Worm (Caenorhabditis elegans) whole organism, L1 larva: ENCODE data around the gene T26H5.9.
A peak's percentile ranks its signal among the peaks of the same experiment; 100 is the strongest.

Experiments used
- C16A3.4 ChIP-seq: fragments of 150-350 bp; optimal IDR thresholded peaks from 2 replicates; lab custom pipeline; 2014; ENCODE audit warnings: missing biosample characterization, missing genetic modification characterization
- C34B4.2 ChIP-seq: sonication (generic microtip); optimal IDR thresholded peaks from 2 replicates; lab custom pipeline; 2017; ENCODE audit warnings: mild to moderate bottlenecking, missing genetic modification characterization, missing compliant biosample characterization
- Y116A8C.19 ChIP-seq: sonication (generic microtip); optimal IDR thresholded peaks from 2 replicates; lab custom pipeline; 2016; ENCODE audit warnings: missing compliant biosample characterization, missing genetic modification characterization, borderline replicate concordance
- alr-1 ChIP-seq: fragments of 200-800 bp; sonication (Bioruptor generic); optimal IDR thresholded peaks from 2 replicates; lab custom pipeline; 2018; ENCODE audit warnings: borderline replicate concordance, mild to moderate bottlenecking, missing genetic modification characterization, missing compliant biosample characterization
- ama-1 ChIP-seq: fragments of 150-350 bp; optimal IDR thresholded peaks from 2 replicates; lab custom pipeline; 2014
- blmp-1 ChIP-seq: fragments of 150-350 bp; optimal IDR thresholded peaks from 2 replicates; lab custom pipeline; 2014; ENCODE audit warnings: missing biosample characterization, missing genetic modification characterization
- ceh-8 ChIP-seq: fragments of 200-800 bp; sonication (Bioruptor generic); optimal IDR thresholded peaks from 2 replicates; lab custom pipeline; 2018; ENCODE audit warnings: mild to moderate bottlenecking, missing genetic modification characterization, moderate library complexity, missing compliant biosample characterization
- ceh-82 ChIP-seq, 3 experiments: fragments of 150-350 bp in 1 of 3; sonication (generic microtip) in 2 of 3; optimal IDR thresholded peaks; 2 replicates each; lab custom pipeline; 2014 to 2017; ENCODE audit warnings: missing biosample characterization in 3 of 3, missing genetic modification characterization in 3 of 3
- ceh-88 ChIP-seq: fragments of 200-800 bp; sonication (Bioruptor generic); IDR thresholded peaks from 2 replicates; pipeline ENCODE4 v1.3.6; 2022; ENCODE audit warnings: missing genetic modification characterization, missing compliant biosample characterization
- ces-1 ChIP-seq: fragments of 150-350 bp; optimal IDR thresholded peaks from 2 replicates; lab custom pipeline; 2014; ENCODE audit warnings: missing biosample characterization, missing genetic modification reagents, missing genetic modification characterization
- dsc-1 ChIP-seq: sonication (generic microtip); optimal IDR thresholded peaks from 2 replicates; lab custom pipeline; 2016; ENCODE audit warnings: mild to moderate bottlenecking, missing genetic modification characterization, missing compliant biosample characterization
- efl-3 ChIP-seq: fragments of 200-800 bp; sonication (Bioruptor generic); optimal IDR thresholded peaks from 2 replicates; lab custom pipeline; 2018; ENCODE audit warnings: mild to moderate bottlenecking, missing genetic modification characterization, missing compliant biosample characterization
- egl-13 ChIP-seq: sonication (generic microtip); optimal IDR thresholded peaks from 2 replicates; lab custom pipeline; 2016; ENCODE audit warnings: missing genotype, missing genetic modification reagents, missing genetic modification characterization, missing compliant biosample characterization
- elt-2 ChIP-seq: sonication (generic microtip); optimal IDR thresholded peaks from 2 replicates; lab custom pipeline; 2016; ENCODE audit warnings: missing genetic modification characterization, mild to moderate bottlenecking, inconsistent platforms, missing compliant biosample characterization, missing genetic modification reagents
- elt-3 ChIP-seq, 6 experiments: fragments of 150-350 bp in 1 of 6; sonication (generic microtip); optimal IDR thresholded peaks; 2 replicates each; lab custom pipeline; 2017 to 2018; ENCODE audit warnings: missing biosample characterization in 6 of 6, missing genetic modification characterization in 6 of 6, inconsistent platforms in 1 of 6
- fkh-10 ChIP-seq: sonication (generic microtip); optimal IDR thresholded peaks from 2 replicates; lab custom pipeline; 2017; ENCODE audit warnings: missing biosample characterization, missing genetic modification reagents, missing genetic modification characterization
- hlh-17 ChIP-seq: fragments of 200-800 bp; sonication (Bioruptor generic); optimal IDR thresholded peaks from 2 replicates; lab custom pipeline; 2018; ENCODE audit warnings: missing genetic modification characterization, mild to moderate bottlenecking, missing compliant biosample characterization, moderate library complexity, borderline replicate concordance
- hpl-2 ChIP-seq: fragments of 150-350 bp; optimal IDR thresholded peaks from 2 replicates; lab custom pipeline; 2014; ENCODE audit warnings: missing biosample characterization, missing genetic modification reagents, missing genetic modification characterization
- isw-1 ChIP-seq: fragments of 200-800 bp; sonication (Bioruptor generic); IDR thresholded peaks from 2 replicates; pipeline ENCODE4 v1.3.6; 2022; ENCODE audit warnings: missing genetic modification characterization, missing compliant biosample characterization
- jun-1 ChIP-seq: fragments of 150-350 bp; optimal IDR thresholded peaks from 2 replicates; lab custom pipeline; 2014; ENCODE audit warnings: missing biosample characterization, missing genetic modification reagents, missing genetic modification characterization
- lin-13 ChIP-seq: fragments of 150-350 bp; optimal IDR thresholded peaks from 2 replicates; lab custom pipeline; 2014; ENCODE audit warnings: missing biosample characterization, missing genetic modification reagents, missing genetic modification characterization
- lin-14 ChIP-seq: fragments of 200-800 bp; sonication (Bioruptor generic); optimal IDR thresholded peaks from 2 replicates; lab custom pipeline; 2018; ENCODE audit warnings: mild to moderate bottlenecking, missing genetic modification characterization, moderate library complexity, missing compliant biosample characterization
- lin-15B ChIP-seq: fragments of 150-350 bp; sonication (generic microtip); optimal IDR thresholded peaks from 3 replicates; lab custom pipeline; 2014; ENCODE audit warnings: missing biosample characterization, missing genetic modification characterization
- lin-35 ChIP-seq, 2 experiments: fragments of 150-350 bp; optimal IDR thresholded peaks; 2 replicates each; lab custom pipeline; 2014; ENCODE audit warnings: missing biosample characterization in 2 of 2, missing genetic modification characterization in 2 of 2, missing genetic modification reagents in 2 of 2
- lir-3 ChIP-seq: sonication (generic microtip); optimal IDR thresholded peaks from 2 replicates; lab custom pipeline; 2016; ENCODE audit warnings: mild to moderate bottlenecking, missing genetic modification characterization, moderate library complexity, missing compliant biosample characterization; ENCODE audit not compliant: poor library complexity
- mab-9 ChIP-seq: fragments of 200-800 bp; sonication (Bioruptor generic); IDR thresholded peaks from 2 replicates; pipeline ENCODE4 v1.3.6; 2022; ENCODE audit warnings: missing genetic modification reagents, missing genetic modification characterization, missing compliant biosample characterization
- mdl-1 ChIP-seq, 2 experiments: fragments of 150-350 bp; optimal IDR thresholded peaks; 2 replicates each; lab custom pipeline; 2014 to 2017; ENCODE audit warnings: missing biosample characterization in 2 of 2, missing genetic modification characterization in 2 of 2, inconsistent platforms in 1 of 2
- mef-2 ChIP-seq: fragments of 150-350 bp; optimal IDR thresholded peaks from 2 replicates; lab custom pipeline; 2014; ENCODE audit warnings: missing biosample characterization, missing genetic modification characterization
- nhr-11 ChIP-seq: fragments of 150-350 bp; optimal IDR thresholded peaks from 2 replicates; lab custom pipeline; 2014; ENCODE audit warnings: missing biosample characterization, missing genetic modification characterization
- nhr-12 ChIP-seq: sonication (generic microtip); optimal IDR thresholded peaks from 2 replicates; lab custom pipeline; 2017; ENCODE audit warnings: missing biosample characterization, missing genetic modification characterization
- nhr-19 ChIP-seq: fragments of 200-800 bp; sonication (Bioruptor generic); conservative IDR thresholded peaks from 2 replicates; pipeline ENCODE4 v1.3.6; 2022; ENCODE audit warnings: missing genetic modification characterization, missing compliant biosample characterization
- nhr-20 ChIP-seq: sonication (generic microtip); optimal IDR thresholded peaks from 2 replicates; lab custom pipeline; 2016; ENCODE audit warnings: mild to moderate bottlenecking, missing genetic modification characterization, missing compliant biosample characterization
- nhr-237 ChIP-seq: fragments of 150-350 bp; optimal IDR thresholded peaks from 2 replicates; lab custom pipeline; 2014; ENCODE audit warnings: missing biosample characterization, missing genetic modification characterization
- nhr-47 ChIP-seq: sonication (generic microtip); optimal IDR thresholded peaks from 2 replicates; lab custom pipeline; 2016; ENCODE audit warnings: mild to moderate bottlenecking, missing genetic modification characterization, moderate library complexity, missing compliant biosample characterization
- nhr-77 ChIP-seq: fragments of 150-350 bp; optimal IDR thresholded peaks from 2 replicates; lab custom pipeline; 2014; ENCODE audit warnings: missing biosample characterization, missing genetic modification characterization
- nhr-85 ChIP-seq: sonication (generic microtip); peaks from one replicate; lab custom pipeline; 2016; ENCODE audit warnings: missing genetic modification characterization, inconsistent platforms, missing compliant biosample characterization
- nhr-90 ChIP-seq: sonication (generic microtip); optimal IDR thresholded peaks from 2 replicates; lab custom pipeline; 2016; ENCODE audit warnings: mild to moderate bottlenecking, missing genetic modification characterization, missing compliant biosample characterization; ENCODE audit not compliant: poor library complexity
- skn-1 ChIP-seq: fragments of 150-350 bp; optimal IDR thresholded peaks from 2 replicates; lab custom pipeline; 2014; ENCODE audit warnings: missing biosample characterization, missing genetic modification characterization
- snu-23 ChIP-seq: sonication (generic microtip); optimal IDR thresholded peaks from 2 replicates; lab custom pipeline; 2016; ENCODE audit warnings: missing genetic modification characterization, missing compliant biosample characterization
- sox-4 ChIP-seq: sonication (generic microtip); optimal IDR thresholded peaks from 2 replicates; lab custom pipeline; 2016; ENCODE audit warnings: missing genetic modification characterization, missing compliant biosample characterization
- sup-37 ChIP-seq: fragments of 200-800 bp; sonication (Bioruptor generic); optimal IDR thresholded peaks from 2 replicates; lab custom pipeline; 2018; ENCODE audit warnings: mild to moderate bottlenecking, missing genetic modification characterization, missing compliant biosample characterization
- unc-130 ChIP-seq: fragments of 150-350 bp; optimal IDR thresholded peaks from 2 replicates; lab custom pipeline; 2017; ENCODE audit warnings: missing biosample characterization, missing genetic modification characterization, inconsistent platforms
- unc-62 ChIP-seq: fragments of 150-350 bp; optimal IDR thresholded peaks from 2 replicates; lab custom pipeline; 2014; ENCODE audit warnings: missing biosample characterization, missing genetic modification reagents, missing genetic modification characterization
- unc-98 ChIP-seq: fragments of 200-800 bp; sonication (Bioruptor generic); IDR thresholded peaks from 2 replicates; pipeline ENCODE4 v1.3.6; 2022; ENCODE audit warnings: missing genetic modification characterization, missing compliant biosample characterization
- vab-15 ChIP-seq: sonication (generic microtip); optimal IDR thresholded peaks from 2 replicates; lab custom pipeline; 2017; ENCODE audit warnings: missing genotype, mild to moderate bottlenecking, missing genetic modification characterization, missing compliant biosample characterization
- xbp-1 ChIP-seq: sonication (generic microtip); optimal IDR thresholded peaks from 2 replicates; lab custom pipeline; 2016; ENCODE audit warnings: missing genetic modification characterization, missing compliant biosample characterization
- ztf-4 ChIP-seq: fragments of 150-350 bp; optimal IDR thresholded peaks from 2 replicates; lab custom pipeline; 2014; ENCODE audit warnings: missing biosample characterization, missing genetic modification characterization

The T26H5.9 gene

ce11 chrV:15479825-15480224 lies 35.1 kb downstream of the T26H5.9 start:
- no peak for TF ChIP-seq egl-13 (tag; lab: Kevin White, UChicago)
- TF ChIP-seq unc-130 (tag; lab: Kevin White, UChicago): no peak
- TF ChIP-seq ztf-4 (tag; lab: Kevin White, UChicago): no peak
- no peak for TF ChIP-seq nhr-19 (GFP tag; lab: Robert Waterston, UW)
- TF ChIP-seq sox-4 (tag; lab: Kevin White, UChicago): no peak
- no peak for TF ChIP-seq skn-1
- no peak for TF ChIP-seq nhr-12
- no peak for TF ChIP-seq ceh-88 (GFP tag; lab: Robert Waterston, UW)
- TF ChIP-seq mab-9 (GFP tag; lab: Robert Waterston, UW): no peak
- no peak for TF ChIP-seq elt-2
- TF ChIP-seq C16A3.4: no peak
- no peak for TF ChIP-seq lin-35 (GFP tag; optimal IDR thresholded peaks at IDR 0.05; lab: Kevin White, UChicago)

ce11 chrV:15480505-15481075 lies 35.9 kb downstream of the T26H5.9 start:
- TF ChIP-seq nhr-19 (GFP tag; lab: Robert Waterston, UW) (no peak), unc-62 (no peak), nhr-11 (no peak), skn-1 (no peak), nhr-90 (no peak), snu-23 (GFP tag; lab: Kevin White, UChicago) (no peak), ces-1 (no peak), unc-98 (GFP tag; lab: Robert Waterston, UW) (no peak), lin-15B (no peak), hlh-17 (GFP tag; lab: Kevin White, UChicago) (no peak), fkh-10 (GFP tag; lab: Kevin White, UChicago) (no peak), Y116A8C.19 (no peak), ceh-82 (tag; optimal IDR thresholded peaks at IDR 0.05; lab: Kevin White, UChicago) (no peak), C16A3.4 (no peak), mef-2 (tag; lab: Kevin White, UChicago) (no peak)

DNA sequence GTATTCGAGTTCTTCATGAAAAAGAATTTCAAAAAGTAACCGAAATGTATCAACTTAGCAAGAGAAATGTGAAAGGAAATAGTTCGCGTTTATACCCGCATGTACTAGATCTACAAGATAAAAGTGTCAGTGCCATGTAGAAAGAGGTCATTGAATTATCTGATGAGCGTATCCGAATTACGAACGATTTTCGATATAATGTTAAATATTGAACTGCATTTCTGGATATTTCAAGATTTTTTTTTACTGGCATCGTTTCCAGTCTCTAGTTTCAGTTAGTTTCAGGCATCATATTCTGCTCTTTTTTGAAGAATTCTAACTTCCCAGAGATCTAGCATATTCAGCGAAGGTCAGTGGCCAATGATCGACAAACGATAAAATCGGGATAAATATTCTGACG lies 36.7 kb downstream of the T26H5.9 start, which contains the start of gene nhr-150:
Gene nhr-150, minus strand, starts transcription at position 92 of the 400 bp plus-strand sequence.
- TF ChIP-seq lin-13 (GFP tag; lab: Kevin White, UChicago) (no peak), nhr-20 (tag; lab: Kevin White, UChicago) (no peak), ama-1 (no peak), blmp-1 (tag; lab: Kevin White, UChicago) (no peak), snu-23 (GFP tag; lab: Kevin White, UChicago) (no peak), sup-37 (no peak), nhr-12 (no peak), sox-4 (tag; lab: Kevin White, UChicago) (no peak), ces-1 (no peak), ceh-8 (no peak), isw-1 (GFP tag; lab: Robert Waterston, UW) (no peak), unc-130 (tag; lab: Kevin White, UChicago) (no peak), skn-1 (no peak)

ce11 chrV:15483563-15483962 lies 38.8 kb downstream of the T26H5.9 start:
- TF ChIP-seq nhr-47 (tag; lab: Kevin White, UChicago) (no peak), elt-2 (peak; percentile 6), lin-14 (GFP tag; lab: Kevin White, UChicago) (peak; percentile 57), jun-1 (tag; lab: Kevin White, UChicago) (no peak), nhr-11 (no peak), elt-3 (tag; optimal IDR thresholded peaks at IDR 0.05; lab: Kevin White, UChicago) (peak in 1 of 6 experiments; percentile 9), nhr-85 (peak; percentile 36), mab-9 (GFP tag; lab: Robert Waterston, UW) (no peak), alr-1 (no peak), xbp-1 (tag; lab: Kevin White, UChicago) (no peak), nhr-77 (no peak), lir-3 (tag; lab: Kevin White, UChicago) (no peak), dsc-1 (tag; lab: Kevin White, UChicago) (no peak), efl-3 (GFP tag; lab: Kevin White, UChicago) (no peak), nhr-19 (GFP tag; lab: Robert Waterston, UW) (peak; percentile 27; the same call in 1 of the 2 replicates), nhr-20 (tag; lab: Kevin White, UChicago) (peak; percentile 39), nhr-237 (tag; lab: Kevin White, UChicago) (no peak), C34B4.2 (tag; lab: Kevin White, UChicago) (no peak), nhr-12 (no peak), vab-15 (tag; lab: Kevin White, UChicago) (no peak), hpl-2 (GFP tag; lab: Kevin White, UChicago) (no peak), mdl-1 (tag; optimal IDR thresholded peaks at IDR 0.05; lab: Kevin White, UChicago) (no peak), lin-35 (GFP tag; optimal IDR thresholded peaks at IDR 0.05; lab: Kevin White, UChicago) (peak in 1 of 2 experiments; percentile 43), Y116A8C.19 (no peak)
